Fruit fly (Drosophila melanogaster): ENCODE results near the gene mld.
A peak's percentile ranks its signal among the peaks of the same experiment; 100 is the strongest.

The mld gene

DNA sequence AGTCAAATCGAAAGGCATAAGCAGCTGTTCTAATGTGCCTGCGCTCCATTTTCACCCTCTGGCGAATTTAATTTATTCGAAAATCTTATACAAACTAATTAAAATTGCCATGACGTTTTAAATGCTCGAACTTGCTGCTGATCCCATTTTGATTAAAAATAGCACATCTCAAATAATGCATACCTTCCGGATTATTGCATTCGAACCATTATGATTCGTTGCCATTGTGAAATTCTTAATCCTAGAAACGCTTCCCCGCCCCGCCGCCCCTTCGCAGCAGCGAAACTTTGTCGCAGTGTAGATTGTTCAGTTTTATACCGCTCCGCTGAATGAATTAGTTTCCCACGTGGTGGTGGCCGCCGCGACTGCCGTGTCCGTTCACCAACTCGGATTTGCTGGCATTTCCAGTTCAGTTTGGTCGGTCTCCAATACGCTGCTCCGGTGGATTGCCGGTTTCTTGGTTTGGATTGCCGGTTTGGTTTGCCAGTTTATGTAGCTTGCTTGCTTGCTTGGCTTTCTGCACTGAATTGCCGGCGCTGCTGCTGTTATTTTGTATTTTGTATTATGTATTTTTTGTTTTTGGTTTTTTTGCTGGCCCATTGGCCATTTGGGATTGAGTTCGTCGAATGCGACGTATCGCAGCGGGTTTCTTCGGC, 13.2 kb downstream of the mld start (continued):
- TF ChIP-seq net (GFP tag; optimal IDR thresholded peaks at IDR 0.05) (peak; percentile 49), Lpt (GFP tag; optimal IDR thresholded peaks at IDR 0.05) (peak; percentile 30), CG8119 (GFP tag; IDR thresholded peaks at IDR 0.05) (peak; percentile 61), Gug (GFP tag; IDR thresholded peaks at IDR 0.05) (peak; percentile 37; the same call in 1 of the 2 replicates), Ets96B (tag; optimal IDR thresholded peaks at IDR 0.05) (peak; percentile 11), CG6276 (GFP tag; optimal IDR thresholded peaks at IDR 0.05) (peak; percentile 61), Hr38 (GFP tag; optimal IDR thresholded peaks at IDR 0.05) (no peak), Smox (GFP tag; optimal IDR thresholded peaks at IDR 0.05) (no peak), CG1621 (tag; optimal IDR thresholded peaks at IDR 0.05) (peak; percentile 41)

DNA sequence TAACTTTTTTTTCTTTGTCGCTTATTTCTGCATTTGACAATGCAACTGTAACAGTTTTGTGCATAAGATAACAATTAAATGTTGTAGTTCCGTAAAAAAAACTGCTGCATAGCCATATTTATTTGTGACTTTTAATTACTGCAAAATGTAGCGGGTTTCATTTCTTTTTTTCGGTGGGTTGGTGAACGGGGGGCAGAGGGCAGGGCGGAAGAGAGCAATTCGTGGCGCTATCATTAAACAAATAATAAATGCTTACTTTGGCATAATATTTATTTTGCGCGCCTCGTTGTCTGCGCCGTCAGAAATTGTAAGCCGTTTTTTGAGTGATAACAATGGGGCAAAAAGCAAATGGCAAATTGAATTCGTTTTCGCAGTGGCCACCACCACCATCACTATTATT, 15.6 kb downstream of the mld start:
- TF ChIP-seq vri (GFP tag; optimal IDR thresholded peaks at IDR 0.05) (peak; percentile 18), Eip78C (GFP tag) (peak; percentile 41), dsx (GFP tag; optimal IDR thresholded peaks at IDR 0.05; ENCODE audit: poor library complexity, severe bottlenecking) (no peak), fkh (GFP tag; optimal IDR thresholded peaks at IDR 0.05) (peak; percentile 82), net (GFP tag; optimal IDR thresholded peaks at IDR 0.05) (no peak), CG6808 (GFP tag; optimal IDR thresholded peaks at IDR 0.05) (no peak)

DNA sequence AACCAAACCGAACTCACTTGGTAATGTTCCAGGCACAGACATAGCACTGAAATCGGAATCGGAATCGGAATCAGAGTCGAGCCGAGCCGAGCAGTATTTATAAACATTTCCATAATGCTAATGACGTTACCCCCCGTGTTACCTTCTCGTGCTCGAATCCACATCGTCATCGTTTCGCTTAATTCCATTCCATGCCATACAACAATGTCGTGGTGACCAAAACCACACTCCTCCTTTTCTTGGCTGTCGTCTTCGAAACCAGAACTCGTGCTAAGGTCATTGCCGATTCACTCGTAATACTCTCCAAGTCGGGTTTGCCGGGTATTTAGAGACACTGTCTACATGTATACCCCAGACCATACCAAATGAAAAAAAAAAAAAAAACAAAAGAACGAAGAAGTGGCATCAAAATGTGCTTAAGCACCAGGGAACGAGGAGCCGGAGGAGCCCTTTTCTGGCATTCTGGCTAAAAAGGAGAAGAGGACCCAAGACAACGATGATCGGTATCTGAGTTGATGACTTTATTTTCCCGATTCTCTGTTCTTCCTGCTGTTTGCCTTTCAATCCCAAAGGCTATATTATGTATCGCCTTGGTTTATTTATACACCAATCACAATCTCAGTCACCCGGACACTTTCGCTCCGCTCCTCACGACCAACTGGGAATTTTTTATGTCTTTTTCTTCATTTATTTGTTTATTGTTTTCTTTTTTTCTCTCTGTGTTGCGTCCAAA, 18.1 kb downstream of the mld start:
- TF ChIP-seq CG11902 (GFP tag; optimal IDR thresholded peaks at IDR 0.05) (no peak), Ets21C (GFP tag; optimal IDR thresholded peaks at IDR 0.05) (no peak), acj6 (GFP tag; optimal IDR thresholded peaks at IDR 0.05) (no peak), CG4318 (GFP tag; optimal IDR thresholded peaks at IDR 0.05) (no peak), lz (GFP tag; optimal IDR thresholded peaks at IDR 0.05) (no peak), CG3032 (tag; optimal IDR thresholded peaks at IDR 0.05) (peak; percentile 21), CG34406 (GFP tag; optimal IDR thresholded peaks at IDR 0.05) (no peak), Blimp-1 (GFP tag; optimal IDR thresholded peaks at IDR 0.05) (peak; percentile 87), dsx (GFP tag; optimal IDR thresholded peaks at IDR 0.05; ENCODE audit: poor library complexity, severe bottlenecking) (peak; percentile 99), Hr4 (GFP tag; optimal IDR thresholded peaks at IDR 0.05) (no peak), dac (GFP tag; optimal IDR thresholded peaks at IDR 0.05) (no peak), CG11762 (GFP tag; optimal IDR thresholded peaks at IDR 0.05; ENCODE audit: insufficient read depth) (no peak), CG8319 (GFP tag; optimal IDR thresholded peaks at IDR 0.05) (no peak), fd85E (GFP tag; optimal IDR thresholded peaks at IDR 0.05) (no peak), CG3919 (GFP tag; optimal IDR thresholded peaks at IDR 0.05) (peak; percentile 27), CG9139 (GFP tag; optimal IDR thresholded peaks at IDR 0.05) (peak; percentile 36), fkh (GFP tag; optimal IDR thresholded peaks at IDR 0.05) (no peak), CG16779 (tag; optimal IDR thresholded peaks at IDR 0.05) (no peak), CG8632 (GFP tag; optimal IDR thresholded peaks at IDR 0.05) (peak; percentile 39), Smox (GFP tag; optimal IDR thresholded peaks at IDR 0.05) (no peak), CG6854 (GFP tag; optimal IDR thresholded peaks at IDR 0.05) (peak; percentile 53), CG31627 (GFP tag; optimal IDR thresholded peaks at IDR 0.05) (peak; percentile 17), CG11294 (GFP tag; IDR thresholded peaks at IDR 0.05) (no peak), CG6163 (GFP tag; IDR thresholded peaks at IDR 0.05) (peak; percentile 79; the same call in 2 of the 3 replicates), Met (GFP tag; optimal IDR thresholded peaks at IDR 0.05) (peak; percentile 15), ss (GFP tag; optimal IDR thresholded peaks at IDR 0.05) (peak; percentile 78 to 86), OdsH (GFP tag; optimal IDR thresholded peaks at IDR 0.05) (peak; percentile 28), Lpt (GFP tag; optimal IDR thresholded peaks at IDR 0.05) (no peak), Hr39 (GFP tag; optimal IDR thresholded peaks at IDR 0.05) (peak; percentile 20), cyc (GFP tag; optimal IDR thresholded peaks at IDR 0.05) (no peak), Eip93F (GFP tag; optimal IDR thresholded peaks at IDR 0.05) (no peak), CG1621 (tag; optimal IDR thresholded peaks at IDR 0.05) (peak; percentile 11), CG8119 (GFP tag; IDR thresholded peaks at IDR 0.05) (no peak), CG32006 (GFP tag; optimal IDR thresholded peaks at IDR 0.05) (no peak), CG10631 (GFP tag; optimal IDR thresholded peaks at IDR 0.05) (peak; percentile 10), topi (GFP tag; optimal IDR thresholded peaks at IDR 0.05) (peak; percentile 25), Sox14 (GFP tag; optimal IDR thresholded peaks at IDR 0.05) (peak; percentile 60)

All from whole organism, prepupa.